Worm (Caenorhabditis elegans) whole organism, midembryonic: ENCODE results near the gene hrpk-2.

Experiments used
- cog-1 ChIP-seq: sonication (generic microtip); optimal IDR thresholded peaks from 2 replicates; lab custom pipeline; 2016; ENCODE audit warnings: missing genetic modification characterization, missing compliant biosample characterization
- klf-2 ChIP-seq: fragments of 200-800 bp; sonication (Bioruptor generic); conservative IDR thresholded peaks from 2 replicates; pipeline ENCODE4 v1.3.6; 2022; ENCODE audit warnings: missing genetic modification reagents, missing genetic modification characterization, missing compliant biosample characterization
- ztf-23 ChIP-seq: fragments of 200-800 bp; sonication (Bioruptor generic); IDR thresholded peaks from 2 replicates; pipeline ENCODE4 v1.3.6; 2022; ENCODE audit warnings: missing genetic modification reagents, missing genetic modification characterization, missing compliant biosample characterization

- TF ChIP-seq cog-1 (tag; lab: Kevin White, UChicago) = no peak
- TF ChIP-seq ztf-23 (GFP tag; lab: Robert Waterston, UW) = no peak
- no peak for TF ChIP-seq klf-2 (GFP tag; lab: Robert Waterston, UW)
These were observed 39.2 kb upstream of the hrpk-2 start for ce11 chrIII:7947677-7948076.
